Fruit fly (Drosophila melanogaster): ENCODE results near the gene Kap-alpha3.

Kap-alpha3 gene

dm6 chr3R:9572929-9573811 lies 4.4 kb downstream of the Kap-alpha3 start (continued):
- peak; percentile 10; the same call in 1 of the 2 replicates for TF ChIP-seq CG13287 (GFP tag; IDR thresholded peaks at IDR 0.05; ENCODE audit: partially characterized antibody)
- TF ChIP-seq CG6854 (GFP tag; optimal IDR thresholded peaks at IDR 0.05) = no peak
- no peak for TF ChIP-seq CG30403 (GFP tag; optimal IDR thresholded peaks at IDR 0.05)
- TF ChIP-seq nom (GFP tag; optimal IDR thresholded peaks at IDR 0.05) = no peak
- peak; percentile 43; the same call in 1 of the 2 replicates for TF ChIP-seq Bgb (GFP tag; IDR thresholded peaks at IDR 0.05; ENCODE audit: partially characterized antibody)
- no peak for TF ChIP-seq Nf-YA (GFP tag; IDR thresholded peaks at IDR 0.05)
- no peak for TF ChIP-seq CG11247 (GFP tag; IDR thresholded peaks at IDR 0.05)
- no peak for TF ChIP-seq nerfin-1 (tag; optimal IDR thresholded peaks at IDR 0.05)
- no peak for TF ChIP-seq pho (GFP tag; optimal IDR thresholded peaks at IDR 0.05)
- TF ChIP-seq PHDP (tag; optimal IDR thresholded peaks at IDR 0.05) = no peak
- no peak for TF ChIP-seq E2f1 (GFP tag; IDR thresholded peaks at IDR 0.05)
- peak; percentile 21 for TF ChIP-seq fd64A (GFP tag; optimal IDR thresholded peaks at IDR 0.05)
- peak; percentile 3 for TF ChIP-seq CG4707 (GFP tag; optimal IDR thresholded peaks at IDR 0.05)
- TF ChIP-seq CG3163 (GFP tag; optimal IDR thresholded peaks at IDR 0.05) = no peak
- TF ChIP-seq CG32532 (GFP tag; IDR thresholded peaks at IDR 0.05) = peak; percentile 38; the same call in 1 of the 2 replicates
- TF ChIP-seq Ssrp (tag; optimal IDR thresholded peaks at IDR 0.05) = no peak
- peak; percentile 89 to 95 for TF ChIP-seq Trl (optimal IDR thresholded peaks at IDR 0.05)
- no peak for TF ChIP-seq Trl (GFP tag; optimal IDR thresholded peaks at IDR 0.05)
- TF ChIP-seq Ptx1 (GFP tag; IDR thresholded peaks at IDR 0.05) = 0 out of 2 replicates have a peak, but pooled peaks have one; percentile 7
- TF ChIP-seq CG4820 (GFP tag; optimal IDR thresholded peaks at IDR 0.05) = no peak
- TF ChIP-seq pum (GFP tag; optimal IDR thresholded peaks at IDR 0.05) = no peak
- TF ChIP-seq grn (GFP tag; optimal IDR thresholded peaks at IDR 0.05) = peak; percentile 88
- peak; percentile 14 for TF ChIP-seq CG15269 (tag; optimal IDR thresholded peaks at IDR 0.05)
- no peak for TF ChIP-seq CG1603 (tag; optimal IDR thresholded peaks at IDR 0.05)
- TF ChIP-seq CG11085 (GFP tag; IDR thresholded peaks at IDR 0.05) = 0 out of 2 replicates have a peak, but pooled peaks have one; percentile 15
- no peak for TF ChIP-seq CG8290 (GFP tag; optimal IDR thresholded peaks at IDR 0.05)
- peak in 1 of 2 experiments; percentile 28 for TF ChIP-seq CG8290 (tag; optimal IDR thresholded peaks at IDR 0.05)
- TF ChIP-seq mirr (GFP tag; optimal IDR thresholded peaks at IDR 0.05) = no peak
- TF ChIP-seq CG34422 (GFP tag; IDR thresholded peaks at IDR 0.05) = peak; percentile 63; the same call in 1 of the 3 replicates
- TF ChIP-seq gfzf (GFP tag; optimal IDR thresholded peaks at IDR 0.05) = no peak
- peak; percentile 24 for TF ChIP-seq CG34376 (GFP tag; optimal IDR thresholded peaks at IDR 0.05)
- TF ChIP-seq CG12219 (GFP tag; optimal IDR thresholded peaks at IDR 0.05) = no peak
- TF ChIP-seq grau (tag; optimal IDR thresholded peaks at IDR 0.05) = no peak
- 0 out of 2 replicates have a peak, but pooled peaks have one; percentile 25 for TF ChIP-seq ttk (GFP tag; IDR thresholded peaks at IDR 0.05)
- TF ChIP-seq tna (GFP tag; IDR thresholded peaks at IDR 0.05; ENCODE audit: partially characterized antibody) = peak; percentile 55; the same call in 1 of the 2 replicates
- TF ChIP-seq Ravus (GFP tag; IDR thresholded peaks at IDR 0.05) = no peak
- TF ChIP-seq CG2129 (GFP tag; IDR thresholded peaks at IDR 0.05; ENCODE audit: partially characterized antibody) = no peak
- TF ChIP-seq Hr78 (GFP tag; optimal IDR thresholded peaks at IDR 0.05) = no peak
- no peak for TF ChIP-seq Awh (GFP tag; IDR thresholded peaks at IDR 0.05)
- no peak for TF ChIP-seq slou (GFP tag; optimal IDR thresholded peaks at IDR 0.05)
- TF ChIP-seq CG18599 (GFP tag; optimal IDR thresholded peaks at IDR 0.05) = peak; percentile 19
- peak; percentile 45; the same call in 1 of the 2 replicates for TF ChIP-seq bowl (GFP tag; IDR thresholded peaks at IDR 0.05)
- TF ChIP-seq CG13296 (GFP tag; optimal IDR thresholded peaks at IDR 0.05) = no peak
- TF ChIP-seq en (GFP tag; optimal IDR thresholded peaks at IDR 0.05) = no peak
- TF ChIP-seq CG10274 (GFP tag; optimal IDR thresholded peaks at IDR 0.05) = no peak
- TF ChIP-seq org-1 (GFP tag; optimal IDR thresholded peaks at IDR 0.05) = no peak
- 0 out of 2 replicates have a peak, but pooled peaks have one; percentile 15 for TF ChIP-seq rib (GFP tag; IDR thresholded peaks at IDR 0.05)
- no peak for TF ChIP-seq twi (tag; optimal IDR thresholded peaks at IDR 0.05)

All from whole organism, embryonic.